Worm (Caenorhabditis elegans) whole organism, dauer: ENCODE results near the gene coa-1.

Experiments
- unc-62 ChIP-seq: sonication (generic microtip); optimal IDR thresholded peaks from 2 replicates; lab custom pipeline; 2017; ENCODE audit warnings: missing biosample characterization, missing genetic modification reagents, missing genetic modification characterization

Gene coa-1

ce11 chrIV:257095-257494 is 52.0 kb downstream of the coa-1 start, which contains the start of gene R02D3.8:
Gene R02D3.8 (minus strand): TSS chrIV:257203.
- no peak for TF ChIP-seq unc-62 (GFP tag; lab: Kevin White, UChicago)
